Worm (Caenorhabditis elegans) whole organism, L3 larva: Measurements from ENCODE around the gene F21C10.5.

Experiments
- ceh-16 ChIP-seq: sonication (generic microtip); optimal IDR thresholded peaks from 2 replicates; lab custom pipeline; 2017; ENCODE audit warnings: missing biosample characterization, missing genetic modification characterization
- ceh-82 ChIP-seq: fragments of 150-350 bp; optimal IDR thresholded peaks from 2 replicates; lab custom pipeline; 2014; ENCODE audit warnings: missing biosample characterization, missing genetic modification characterization
- daf-12 ChIP-seq: fragments of 150-350 bp; optimal IDR thresholded peaks from 2 replicates; lab custom pipeline; 2014; ENCODE audit warnings: missing biosample characterization, missing genetic modification reagents, missing genetic modification characterization
- egl-5 ChIP-seq: fragments of 150-350 bp; optimal IDR thresholded peaks from 2 replicates; lab custom pipeline; 2017; ENCODE audit warnings: missing biosample characterization, missing genetic modification reagents, missing genetic modification characterization, inconsistent platforms
- fkh-10 ChIP-seq: sonication (generic microtip); optimal IDR thresholded peaks from 2 replicates; lab custom pipeline; 2017; ENCODE audit warnings: missing biosample characterization, missing genetic modification reagents, missing genetic modification characterization
- nfya-1 ChIP-seq: sonication (generic microtip); optimal IDR thresholded peaks from 2 replicates; lab custom pipeline; 2017; ENCODE audit warnings: missing genetic modification characterization, mild to moderate bottlenecking, missing compliant biosample characterization, antibody characterized with exemption, moderate library complexity; ENCODE audit not compliant: insufficient read depth
- nhr-12 ChIP-seq: fragments of 150-350 bp; optimal IDR thresholded peaks from 2 replicates; lab custom pipeline; 2014; ENCODE audit warnings: missing biosample characterization, missing genetic modification characterization
- nhr-28 ChIP-seq: fragments of 150-350 bp; optimal IDR thresholded peaks from 2 replicates; lab custom pipeline; 2014; ENCODE audit warnings: missing biosample characterization, missing genetic modification characterization
- nhr-76 ChIP-seq: fragments of 150-350 bp; sonication (generic microtip); optimal IDR thresholded peaks from 5 replicates; lab custom pipeline; 2014; ENCODE audit warnings: missing biosample characterization, missing genetic modification characterization
- skn-1 ChIP-seq: fragments of 150-350 bp; optimal IDR thresholded peaks from 2 replicates; lab custom pipeline; 2014; ENCODE audit warnings: missing biosample characterization, missing genetic modification characterization
- ztf-4 ChIP-seq: fragments of 150-350 bp; optimal IDR thresholded peaks from 2 replicates; lab custom pipeline; 2014; ENCODE audit warnings: missing biosample characterization, missing genetic modification characterization

DNA sequence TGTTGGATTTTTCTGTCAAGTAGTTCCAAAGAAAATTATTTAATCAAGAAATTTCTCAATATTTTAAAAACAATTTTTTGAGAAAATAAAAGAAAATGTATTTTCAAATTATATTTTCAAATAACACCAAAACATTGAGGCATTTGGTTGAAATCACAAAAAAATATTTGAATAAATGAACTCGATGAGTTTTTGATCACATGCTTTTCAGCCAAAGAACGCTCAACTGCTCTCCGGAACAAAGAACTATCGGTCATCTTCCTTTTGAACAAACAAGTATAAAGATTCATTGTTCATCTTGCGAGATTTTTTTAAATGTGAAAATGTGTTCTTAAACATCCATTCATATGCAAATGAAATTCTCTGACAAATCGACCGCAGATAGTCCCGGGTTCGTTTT lies 30.5 kb upstream of the F21C10.5 start:
- TF ChIP-seq nhr-12 (tag; lab: Kevin White, UChicago) (no peak), egl-5 (no peak), ceh-82 (no peak), daf-12 (no peak), ztf-4 (tag; lab: Kevin White, UChicago) (no peak), ceh-16 (tag; lab: Kevin White, UChicago) (no peak), nhr-28 (tag; lab: Kevin White, UChicago) (no peak), nhr-76 (tag; lab: Kevin White, UChicago) (no peak), skn-1 (tag; lab: Kevin White, UChicago) (no peak), nfya-1 (no peak), fkh-10 (GFP tag; lab: Kevin White, UChicago) (peak; percentile 41)
